Fruit fly (Drosophila melanogaster) whole organism, larva: Measurements from ENCODE around the gene Atg8b.

Experiments
- noc ChIP-seq: fragments of 200-800 bp; sonication (Bioruptor generic); optimal IDR thresholded peaks from 3 replicates; lab custom pipeline; 2019; ENCODE audit warnings: missing biosample characterization, mild to moderate bottlenecking, missing genetic modification characterization, moderate library complexity

Atg8b gene

DNA sequence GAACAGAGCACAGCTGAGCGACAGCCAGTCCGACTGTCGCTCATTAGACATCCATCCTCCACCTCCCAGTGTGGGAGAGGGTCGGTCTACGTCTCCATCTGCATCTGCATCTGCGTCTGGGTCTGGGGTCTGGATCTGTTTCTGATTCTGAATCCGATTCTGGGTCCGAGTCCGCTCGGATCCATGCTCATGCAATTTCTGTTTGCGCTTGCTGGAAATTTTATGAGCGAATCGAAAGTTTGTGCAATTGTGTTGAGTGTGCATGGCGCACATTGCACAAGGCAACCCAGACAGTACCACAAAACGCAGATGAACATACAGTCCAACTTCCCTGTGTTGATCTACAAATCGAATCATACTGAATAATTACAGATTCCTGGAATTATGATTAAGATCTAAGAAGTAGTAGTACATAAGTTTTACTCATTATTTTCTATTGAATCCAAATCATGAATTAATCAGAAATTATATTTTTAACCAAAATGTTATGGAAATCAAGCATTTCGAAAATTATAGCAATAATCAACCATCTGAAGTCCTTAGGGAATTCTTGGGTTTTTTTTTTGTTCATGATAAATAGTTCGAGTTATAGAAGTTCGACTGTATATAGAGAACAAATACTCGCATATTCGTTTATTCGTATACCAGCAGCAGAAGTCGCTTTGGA, 21.7 kb downstream of the Atg8b start:
- no peak for TF ChIP-seq noc

DNA sequence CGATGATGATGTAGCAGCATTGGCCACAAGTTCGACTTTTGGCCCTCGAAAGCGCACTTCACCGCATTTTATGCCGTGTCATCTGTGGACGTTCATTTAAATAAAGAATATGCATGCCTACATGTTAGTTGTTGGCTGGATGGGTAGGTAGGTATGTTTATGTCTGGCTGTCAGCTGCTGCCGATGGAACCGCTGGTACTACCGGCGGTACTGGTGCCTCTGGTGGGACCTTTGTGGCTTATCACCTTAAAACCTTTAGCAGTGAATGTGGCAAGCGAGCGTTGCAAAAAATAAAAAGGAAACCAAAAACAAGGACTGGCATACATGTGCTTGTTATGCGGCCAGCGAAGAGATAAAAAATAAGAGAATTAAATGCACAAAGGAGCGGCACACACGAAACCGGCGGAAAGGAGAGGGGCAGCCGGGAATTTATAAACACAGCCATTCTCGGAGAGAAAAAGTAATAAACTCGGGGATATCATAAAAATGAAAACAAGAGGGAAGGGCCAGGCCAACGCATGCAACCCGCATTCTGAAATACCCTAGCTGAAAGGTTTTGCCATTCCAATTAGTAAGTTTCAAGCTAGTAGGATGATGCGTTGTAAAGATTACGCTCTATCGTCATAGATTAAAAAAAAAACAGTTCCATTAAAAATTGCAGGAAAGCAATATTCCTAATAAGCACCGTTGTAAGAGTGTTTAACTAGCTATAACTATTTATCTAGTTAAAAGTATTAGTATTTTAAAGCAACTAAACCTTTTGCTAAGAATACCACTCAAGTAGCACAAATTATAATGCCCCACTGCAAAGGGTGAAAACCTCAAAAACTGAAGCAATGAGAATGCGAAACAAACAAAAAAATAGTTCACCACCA, 22.7 kb downstream of the Atg8b start:
- TF ChIP-seq noc, result no peak

DNA sequence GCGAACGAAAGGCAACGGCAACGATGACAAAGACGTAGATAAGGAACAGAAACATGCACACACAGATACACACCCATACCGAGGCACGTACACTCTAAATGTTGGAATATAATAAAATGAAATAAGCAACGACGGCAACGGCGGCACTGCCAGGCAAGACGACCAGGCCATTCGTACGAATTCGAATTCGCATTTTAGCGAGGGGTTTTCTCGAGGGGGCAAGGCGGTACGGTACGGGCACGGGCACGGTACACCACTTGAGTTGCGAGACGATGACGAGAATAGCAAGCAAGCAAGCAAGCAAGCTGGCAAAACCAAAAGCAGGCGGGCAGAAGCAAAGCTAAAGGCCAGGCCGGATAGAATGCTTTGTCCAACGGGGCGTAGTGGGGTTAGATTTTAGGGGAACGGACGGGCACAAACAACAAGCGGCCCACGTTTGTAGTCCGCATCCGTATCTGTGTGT, 23.7 kb downstream of the Atg8b start:
- TF ChIP-seq noc, result peak; percentile 49

DNA sequence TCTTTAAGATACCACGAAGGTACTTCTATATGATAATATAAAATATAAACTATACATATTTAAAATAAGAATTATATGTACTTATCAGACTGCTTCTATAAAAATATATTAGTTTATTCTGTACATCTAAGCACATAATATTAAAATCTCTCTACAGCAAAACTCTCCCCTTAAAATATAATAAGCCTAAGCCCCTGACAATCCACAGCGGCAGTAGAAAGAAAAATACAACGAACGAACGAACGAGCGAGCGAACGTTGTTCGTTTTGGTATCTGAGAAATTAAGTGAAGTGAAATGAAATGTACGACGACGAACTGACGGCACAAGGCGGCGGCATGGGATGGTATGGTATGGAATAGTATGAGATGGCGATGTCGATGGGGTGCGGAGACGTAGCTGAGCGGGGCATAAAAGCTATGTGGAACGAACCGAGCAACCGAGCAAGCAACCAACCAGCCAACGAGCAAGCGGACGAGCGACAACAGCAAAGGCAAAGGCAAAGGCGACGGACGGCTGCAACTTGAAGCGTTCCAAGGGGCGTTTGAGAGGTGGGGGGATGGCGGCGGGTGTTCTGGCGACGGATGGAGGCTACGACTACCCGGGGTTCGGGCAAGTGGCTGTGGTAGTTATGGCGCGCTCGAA, 24.3 kb downstream of the Atg8b start:
- TF ChIP-seq noc, result peak; percentile 99

DNA sequence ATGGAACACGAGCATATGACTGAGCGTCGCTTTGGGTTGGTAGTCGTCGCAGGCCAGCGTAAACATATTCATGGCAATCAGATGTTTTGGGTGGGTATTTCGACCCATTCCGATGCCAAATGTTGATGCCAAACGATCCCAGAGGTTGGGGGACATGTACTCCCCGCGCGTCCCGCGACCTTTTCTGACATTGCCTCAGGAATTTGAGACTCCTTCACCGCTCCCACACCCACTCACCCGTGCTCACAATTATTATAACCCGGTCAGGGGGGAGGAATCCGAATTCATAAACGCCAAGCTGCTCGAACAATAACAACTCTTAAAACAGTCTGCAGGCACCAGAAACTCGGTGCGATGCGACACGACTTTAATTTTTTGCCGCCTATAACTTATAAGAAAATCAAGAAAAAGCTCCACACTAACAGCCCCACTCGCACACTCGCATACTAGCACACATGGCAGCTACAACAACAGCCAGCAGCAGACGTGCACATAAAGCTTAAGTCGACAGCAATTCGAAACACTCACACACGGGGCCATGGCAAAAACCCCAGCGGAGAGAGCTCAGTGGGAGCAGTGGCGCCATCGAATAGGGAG, 24.9 kb downstream of the Atg8b start:
- TF ChIP-seq noc, result no peak

DNA sequence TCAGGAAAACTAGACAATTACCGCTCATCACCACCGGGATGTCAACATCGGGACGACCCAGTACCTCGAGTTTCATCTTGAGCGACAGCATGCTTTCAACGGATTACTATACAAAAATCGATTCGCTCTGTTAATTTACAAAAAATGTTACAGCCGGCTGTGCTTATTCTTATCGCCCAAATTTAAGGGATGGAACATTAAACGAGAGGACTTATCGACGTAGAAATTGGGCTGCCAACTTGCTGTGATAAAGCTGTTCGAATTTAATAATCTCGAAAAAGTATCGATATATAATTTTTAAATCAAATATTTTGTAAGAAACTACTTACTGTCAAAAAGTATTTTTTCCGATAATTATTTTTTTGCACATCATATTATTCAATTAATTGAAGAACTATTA, 38.0 kb downstream of the Atg8b start, which contains the start of gene CG31249:
Gene CG31249 (minus strand): TSS at position 197 of the 400 bp plus-strand sequence.
- TF ChIP-seq noc, result no peak

DNA sequence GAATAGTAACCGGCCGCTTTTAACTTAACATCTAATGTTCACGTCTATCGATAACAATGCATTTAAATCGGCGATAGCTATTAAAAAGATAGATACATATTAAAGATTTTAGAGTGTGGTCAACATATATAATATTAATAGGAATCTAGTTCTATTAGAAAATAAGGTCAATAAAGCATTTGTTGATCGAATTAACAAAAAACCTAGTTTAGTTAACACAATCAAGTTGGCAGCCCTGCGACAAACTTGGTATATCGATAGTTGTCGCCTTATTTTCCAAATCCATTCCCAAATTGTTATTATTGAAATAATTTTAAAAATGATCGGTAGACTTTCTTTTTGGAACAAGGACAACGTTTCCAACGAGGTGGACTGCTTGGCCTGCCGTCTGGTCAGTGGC, 40.0 kb downstream of the Atg8b start, which contains the start of the genes CG31251 and CG31360:
Gene CG31251 (minus strand): TSS at position 62 of the 400 bp plus-strand sequence.
Gene CG31360 (plus strand): TSS at position 244 of the 400 bp plus-strand sequence.
- no peak for TF ChIP-seq noc

DNA sequence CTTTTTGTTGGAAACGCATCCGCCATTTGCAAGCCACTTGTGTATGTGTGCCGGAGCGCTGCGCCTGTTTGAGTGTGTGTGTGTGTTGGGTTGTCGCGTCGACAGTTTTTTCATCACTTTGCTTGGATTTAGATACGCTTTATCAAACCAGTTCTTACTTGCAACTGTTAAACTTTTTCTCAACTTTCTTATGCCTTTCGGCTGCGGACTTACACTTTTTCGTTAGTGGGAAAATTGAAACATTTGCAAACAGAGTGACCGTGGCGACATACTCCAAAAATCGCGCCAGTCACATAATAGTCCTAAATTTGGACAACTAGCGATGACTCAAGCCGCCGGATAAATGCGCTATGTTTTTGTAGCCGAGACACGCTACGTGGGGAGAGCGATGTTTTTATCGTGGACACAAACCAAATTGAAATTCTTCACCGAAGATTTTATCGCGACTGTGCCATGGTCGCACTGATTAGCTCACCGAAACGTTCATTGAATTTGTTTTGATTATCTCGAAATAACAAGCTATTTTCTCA, 42.6 kb downstream of the Atg8b start, which contains the start of the genes alt and CG7655:
Gene alt (minus strand): TSS at position 272 of the 530 bp plus-strand sequence.
Gene CG7655 (plus strand): TSS at position 426 of the 530 bp plus-strand sequence.
- no peak for TF ChIP-seq noc

DNA sequence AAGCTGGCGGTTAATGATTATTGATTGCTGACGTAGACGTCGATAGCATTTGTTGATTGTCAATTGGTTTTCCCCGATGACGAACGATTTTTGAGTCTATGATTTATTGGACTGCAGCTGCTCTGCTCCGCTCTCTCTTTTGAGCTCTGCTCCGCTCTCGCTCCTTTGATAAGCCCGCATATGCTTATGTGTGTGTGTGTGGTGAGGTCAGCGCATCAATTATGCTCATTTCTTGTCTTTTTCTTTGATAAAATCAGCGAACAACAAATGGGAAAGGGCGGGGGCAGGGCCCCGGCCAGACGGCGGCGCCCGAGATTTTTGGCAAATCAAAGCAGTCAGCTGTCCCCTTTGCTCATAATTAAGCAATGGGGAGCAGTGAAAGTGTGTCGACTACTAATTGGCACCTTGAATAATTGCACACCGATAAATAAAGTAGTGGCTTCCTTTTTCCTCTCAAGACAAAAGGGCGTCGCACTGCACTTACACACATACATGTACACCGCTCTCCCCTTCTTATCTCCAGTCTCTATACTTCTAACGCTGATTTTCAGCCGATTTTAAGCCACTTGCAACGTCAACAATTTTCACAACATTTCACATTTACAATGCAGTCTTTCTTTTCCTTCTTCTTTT, 43.1 kb downstream of the Atg8b start:
- TF ChIP-seq noc, result no peak

DNA sequence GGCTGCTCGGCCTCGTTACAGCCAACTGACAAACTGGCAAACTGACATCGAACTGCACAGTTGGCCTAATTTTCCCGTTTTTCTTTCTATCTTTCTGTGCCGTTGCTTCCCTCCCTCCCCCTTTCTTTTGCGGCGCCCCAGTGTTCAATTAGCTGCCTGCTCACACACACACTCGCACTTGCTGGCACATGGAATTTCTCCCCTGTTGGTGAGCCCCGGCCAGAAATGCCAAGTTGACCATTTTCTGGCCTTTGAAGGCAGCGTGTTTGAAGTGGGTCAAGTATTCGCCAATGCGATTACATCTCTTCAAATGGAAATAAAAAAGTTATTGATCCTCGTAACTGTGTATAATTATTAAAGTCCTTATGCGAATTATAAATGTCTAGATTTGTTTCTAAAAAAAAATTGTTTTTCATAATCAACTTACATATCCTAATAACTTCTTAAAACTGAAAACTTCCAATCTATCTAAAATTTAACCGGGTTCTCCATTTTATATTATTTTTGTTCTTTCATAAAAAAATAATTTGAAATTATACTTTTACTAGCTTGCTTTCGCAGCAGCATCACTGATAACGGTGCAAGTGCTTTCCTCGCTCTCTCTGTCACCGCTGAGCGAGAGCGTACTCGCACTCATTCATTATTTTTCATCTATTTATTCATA, 44.1 kb downstream of the Atg8b start:
- TF ChIP-seq noc, result peak; percentile 48

DNA sequence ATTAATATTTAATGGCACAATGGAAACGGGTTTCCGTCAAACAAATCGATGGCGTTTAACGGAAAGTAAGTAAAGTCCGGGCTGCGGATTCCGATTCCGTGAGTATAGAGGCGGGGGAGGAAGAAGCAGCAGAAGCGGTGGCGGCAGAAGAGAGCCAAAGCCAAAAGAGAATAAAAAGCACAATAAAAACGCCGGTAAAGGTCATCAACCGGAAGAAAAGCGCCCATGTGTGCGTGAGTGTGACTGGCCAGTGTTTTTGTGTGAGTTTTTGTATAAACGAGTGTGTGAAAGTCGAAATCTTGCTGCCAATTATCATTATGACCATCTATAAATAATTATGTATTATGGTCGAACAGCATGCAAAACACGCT, 44.6 kb downstream of the Atg8b start:
- no peak for TF ChIP-seq noc

DNA sequence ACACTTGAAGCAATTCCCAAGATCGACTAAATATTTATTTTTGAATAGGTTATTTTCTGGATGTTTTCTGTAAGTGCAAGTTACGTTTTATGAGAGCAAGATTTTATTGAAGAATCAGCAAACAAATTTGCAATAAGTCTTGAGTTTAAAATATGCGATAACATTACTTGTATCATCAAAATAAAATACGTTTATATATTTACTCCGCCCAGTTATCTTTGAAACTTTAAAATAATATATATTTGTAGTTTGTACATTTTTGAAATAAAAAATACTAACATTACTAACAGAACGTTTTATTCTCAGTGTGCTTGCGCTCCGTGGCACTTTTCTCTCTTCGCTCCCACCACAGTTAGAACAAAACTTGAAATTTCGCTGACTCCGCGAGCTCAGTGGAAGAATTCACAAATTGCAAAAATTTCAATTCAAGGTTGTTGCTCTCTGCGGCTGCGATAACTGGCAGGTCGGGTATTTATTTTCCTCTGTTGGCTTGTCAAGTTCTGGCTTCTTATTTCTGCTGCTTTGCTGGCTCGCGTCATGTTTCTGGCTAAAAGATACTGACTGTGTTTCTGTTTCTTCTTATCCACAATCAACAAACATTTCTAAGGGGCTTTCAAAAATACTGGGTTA, 45.4 kb downstream of the Atg8b start:
- peak; percentile 94 for TF ChIP-seq noc

DNA sequence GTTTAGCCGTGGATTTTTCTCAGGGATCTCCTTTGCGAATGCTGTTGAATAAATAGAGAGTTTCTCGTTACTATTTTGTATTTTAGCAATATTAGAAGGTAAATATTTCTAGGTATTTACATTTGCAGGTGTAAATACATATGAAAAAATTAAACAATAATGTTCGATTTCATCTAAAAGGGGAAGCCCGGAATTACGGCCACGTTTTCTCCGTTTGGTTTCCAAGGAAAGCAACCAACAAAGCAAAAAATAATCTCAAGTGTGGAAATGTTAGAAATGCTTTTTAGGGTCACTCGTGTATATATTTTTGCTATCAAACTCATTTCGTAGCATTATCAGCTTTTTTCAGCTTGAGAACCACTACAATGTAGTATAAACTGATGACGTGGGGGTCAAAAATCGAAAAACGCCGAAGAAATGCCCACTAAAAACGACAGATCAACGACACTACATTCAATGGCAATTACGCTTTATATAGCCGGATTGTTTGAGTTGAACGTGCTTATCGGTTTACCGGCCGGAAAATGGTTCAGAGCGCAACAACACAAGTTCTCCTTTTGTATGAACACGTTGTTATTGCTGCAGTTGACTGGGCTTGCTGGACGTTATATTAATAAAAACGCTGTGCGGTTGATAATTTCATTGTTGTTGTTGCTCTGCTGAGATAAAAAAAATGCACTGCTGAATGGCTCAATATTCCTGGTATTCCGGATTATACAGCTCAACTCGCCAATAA, 46.6 kb downstream of the Atg8b start:
- TF ChIP-seq noc, result no peak
